Worm (Caenorhabditis elegans) whole organism, L3 larva: ENCODE data around the gene mrpl-12.

Experiments used
- ZK546.5 ChIP-seq: sonication (generic microtip); optimal IDR thresholded peaks from 2 replicates; lab custom pipeline; 2017; ENCODE audit warnings: missing biosample characterization, missing genetic modification characterization
- ceh-9 ChIP-seq: sonication (generic microtip); optimal IDR thresholded peaks from 2 replicates; lab custom pipeline; 2018; ENCODE audit warnings: missing biosample characterization, missing genetic modification characterization
- elt-3 ChIP-seq, 3 experiments: fragments of 150-350 bp in 1 of 3; sonication (generic microtip) in 2 of 3; optimal IDR thresholded peaks; 2 replicates in 2 of 3; 4 replicates in 1 of 3; lab custom pipeline; 2014 to 2017; ENCODE audit warnings: missing biosample characterization in 3 of 3, missing genetic modification characterization in 3 of 3
- fos-1 ChIP-seq: fragments of 150-350 bp; optimal IDR thresholded peaks from 2 replicates; lab custom pipeline; 2014; ENCODE audit warnings: missing biosample characterization, missing genetic modification characterization
- lin-15B ChIP-seq: fragments of 150-350 bp; optimal IDR thresholded peaks from 2 replicates; lab custom pipeline; 2014; ENCODE audit warnings: missing biosample characterization, missing genetic modification characterization
- nhr-28 ChIP-seq: fragments of 150-350 bp; optimal IDR thresholded peaks from 2 replicates; lab custom pipeline; 2014; ENCODE audit warnings: missing biosample characterization, missing genetic modification characterization
- pqm-1 ChIP-seq: fragments of 150-350 bp; optimal IDR thresholded peaks from 2 replicates; lab custom pipeline; 2017; ENCODE audit warnings: missing biosample characterization, missing genetic modification characterization, inconsistent platforms
- skn-1 ChIP-seq: fragments of 150-350 bp; optimal IDR thresholded peaks from 2 replicates; lab custom pipeline; 2014; ENCODE audit warnings: missing biosample characterization, missing genetic modification characterization

- TF ChIP-seq skn-1 (tag; lab: Kevin White, UChicago) (no peak), ceh-9 (tag; lab: Kevin White, UChicago) (no peak), ZK546.5 (tag; lab: Kevin White, UChicago) (no peak), fos-1 (tag; lab: Kevin White, UChicago) (no peak), nhr-28 (no peak), pqm-1 (tag; lab: Kevin White, UChicago) (peak; percentile 38), lin-15B (no peak), elt-3 (tag; optimal IDR thresholded peaks at IDR 0.05; lab: Kevin White, UChicago) (no peak)
Observed at ce11 chrIII:10718078-10718477, 10.5 kb downstream of the mrpl-12 start.
